Worm (Caenorhabditis elegans) whole organism, L3 larva: Measurements from ENCODE around the gene blos-2.

Source experiments
- ZK546.5 ChIP-seq: sonication (generic microtip); optimal IDR thresholded peaks from 2 replicates; lab custom pipeline; 2017; ENCODE audit warnings: missing biosample characterization, missing genetic modification characterization
- ceh-16 ChIP-seq: sonication (generic microtip); optimal IDR thresholded peaks from 2 replicates; lab custom pipeline; 2017; ENCODE audit warnings: missing biosample characterization, missing genetic modification characterization
- ceh-28 ChIP-seq: fragments of 150-350 bp; optimal IDR thresholded peaks from 2 replicates; lab custom pipeline; 2014; ENCODE audit warnings: missing biosample characterization, missing genetic modification reagents, missing genetic modification characterization
- ceh-9 ChIP-seq: sonication (generic microtip); optimal IDR thresholded peaks from 2 replicates; lab custom pipeline; 2018; ENCODE audit warnings: missing biosample characterization, missing genetic modification characterization
- daf-12 ChIP-seq: fragments of 150-350 bp; optimal IDR thresholded peaks from 2 replicates; lab custom pipeline; 2014; ENCODE audit warnings: missing biosample characterization, missing genetic modification reagents, missing genetic modification characterization
- egl-27 ChIP-seq: sonication (generic microtip); optimal IDR thresholded peaks from 4 replicates; lab custom pipeline; 2017; ENCODE audit warnings: missing biosample characterization, missing genetic modification reagents, missing genetic modification characterization
- egl-5 ChIP-seq: fragments of 150-350 bp; optimal IDR thresholded peaks from 2 replicates; lab custom pipeline; 2017; ENCODE audit warnings: missing biosample characterization, missing genetic modification reagents, missing genetic modification characterization, inconsistent platforms
- elt-1 ChIP-seq: fragments of 150-350 bp; optimal IDR thresholded peaks from 2 replicates; lab custom pipeline; 2014; ENCODE audit warnings: missing biosample characterization, missing genetic modification characterization
- elt-3 ChIP-seq, 3 experiments: fragments of 150-350 bp in 1 of 3; sonication (generic microtip) in 2 of 3; optimal IDR thresholded peaks; 2 replicates in 2 of 3; 4 replicates in 1 of 3; lab custom pipeline; 2014 to 2017; ENCODE audit warnings: missing biosample characterization in 3 of 3, missing genetic modification characterization in 3 of 3
- fkh-10 ChIP-seq: sonication (generic microtip); optimal IDR thresholded peaks from 2 replicates; lab custom pipeline; 2017; ENCODE audit warnings: missing biosample characterization, missing genetic modification reagents, missing genetic modification characterization
- fkh-2 ChIP-seq: fragments of 150-350 bp; optimal IDR thresholded peaks from 2 replicates; lab custom pipeline; 2014; ENCODE audit warnings: missing biosample characterization, missing genetic modification reagents, missing genetic modification characterization
- fos-1 ChIP-seq: fragments of 150-350 bp; optimal IDR thresholded peaks from 2 replicates; lab custom pipeline; 2014; ENCODE audit warnings: missing biosample characterization, missing genetic modification characterization
- hmg-11 ChIP-seq: sonication (generic microtip); optimal IDR thresholded peaks from 2 replicates; lab custom pipeline; 2016; ENCODE audit warnings: missing genetic modification characterization, missing compliant biosample characterization
- lin-15B ChIP-seq: fragments of 150-350 bp; optimal IDR thresholded peaks from 2 replicates; lab custom pipeline; 2014; ENCODE audit warnings: missing biosample characterization, missing genetic modification characterization
- lin-39 ChIP-seq: fragments of 150-350 bp; optimal IDR thresholded peaks from 2 replicates; lab custom pipeline; 2018; ENCODE audit warnings: missing biosample characterization, missing genetic modification reagents, missing genetic modification characterization
- lsy-12 ChIP-seq: sonication (generic microtip); optimal IDR thresholded peaks from 2 replicates; lab custom pipeline; 2016; ENCODE audit warnings: mild to moderate bottlenecking, missing genetic modification characterization, missing compliant biosample characterization
- mdl-1 ChIP-seq: fragments of 150-350 bp; optimal IDR thresholded peaks from 2 replicates; lab custom pipeline; 2014; ENCODE audit warnings: missing biosample characterization, missing genetic modification characterization
- mml-1 ChIP-seq: fragments of 150-350 bp; sonication (generic microtip); optimal IDR thresholded peaks from 3 replicates; lab custom pipeline; 2014; ENCODE audit warnings: missing biosample characterization, missing genetic modification characterization
- nfya-1 ChIP-seq: sonication (generic microtip); optimal IDR thresholded peaks from 2 replicates; lab custom pipeline; 2017; ENCODE audit warnings: missing genetic modification characterization, mild to moderate bottlenecking, missing compliant biosample characterization, antibody characterized with exemption, moderate library complexity; ENCODE audit not compliant: insufficient read depth
- nhr-11 ChIP-seq: fragments of 150-350 bp; optimal IDR thresholded peaks from 2 replicates; lab custom pipeline; 2014; ENCODE audit warnings: missing biosample characterization, missing genetic modification characterization
- nhr-12 ChIP-seq: fragments of 150-350 bp; optimal IDR thresholded peaks from 2 replicates; lab custom pipeline; 2014; ENCODE audit warnings: missing biosample characterization, missing genetic modification characterization
- nhr-23 ChIP-seq: fragments of 150-350 bp; optimal IDR thresholded peaks from 2 replicates; lab custom pipeline; 2014; ENCODE audit warnings: missing biosample characterization, missing genetic modification reagents, missing genetic modification characterization
- nhr-237 ChIP-seq: fragments of 150-350 bp; optimal IDR thresholded peaks from 2 replicates; lab custom pipeline; 2014; ENCODE audit warnings: missing biosample characterization, missing genetic modification characterization
- nhr-25 ChIP-seq: sonication (generic microtip); optimal IDR thresholded peaks from 2 replicates; lab custom pipeline; 2017; ENCODE audit warnings: missing biosample characterization, missing genetic modification characterization
- nhr-67 ChIP-seq: fragments of 150-350 bp; optimal IDR thresholded peaks from 2 replicates; lab custom pipeline; 2014; ENCODE audit warnings: missing biosample characterization, missing genetic modification characterization
- nhr-76 ChIP-seq: fragments of 150-350 bp; sonication (generic microtip); optimal IDR thresholded peaks from 5 replicates; lab custom pipeline; 2014; ENCODE audit warnings: missing biosample characterization, missing genetic modification characterization
- nhr-77 ChIP-seq: fragments of 150-350 bp; optimal IDR thresholded peaks from 2 replicates; lab custom pipeline; 2014; ENCODE audit warnings: missing biosample characterization, missing genetic modification characterization
- pha-4 ChIP-seq: fragments of 150-350 bp; optimal IDR thresholded peaks from 2 replicates; lab custom pipeline; 2014; ENCODE audit warnings: missing biosample characterization, missing genetic modification reagents, missing genetic modification characterization
- pqm-1 ChIP-seq: fragments of 150-350 bp; optimal IDR thresholded peaks from 2 replicates; lab custom pipeline; 2017; ENCODE audit warnings: missing biosample characterization, missing genetic modification characterization, inconsistent platforms
- skn-1 ChIP-seq: fragments of 150-350 bp; optimal IDR thresholded peaks from 2 replicates; lab custom pipeline; 2014; ENCODE audit warnings: missing biosample characterization, missing genetic modification characterization
- snpc-4 ChIP-seq: fragments of 150-350 bp; optimal IDR thresholded peaks from 2 replicates; lab custom pipeline; 2014; ENCODE audit warnings: missing biosample characterization, missing genetic modification characterization
- unc-39 ChIP-seq: sonication (generic microtip); optimal IDR thresholded peaks from 4 replicates; lab custom pipeline; 2017; ENCODE audit warnings: missing biosample characterization, missing genetic modification characterization
- zag-1 ChIP-seq: fragments of 150-350 bp; optimal IDR thresholded peaks from 2 replicates; lab custom pipeline; 2014; ENCODE audit warnings: missing biosample characterization, missing genetic modification characterization
- ztf-11 ChIP-seq: fragments of 150-350 bp; optimal IDR thresholded peaks from 2 replicates; lab custom pipeline; 2014; ENCODE audit warnings: missing biosample characterization, missing genetic modification characterization

Gene blos-2

DNA sequence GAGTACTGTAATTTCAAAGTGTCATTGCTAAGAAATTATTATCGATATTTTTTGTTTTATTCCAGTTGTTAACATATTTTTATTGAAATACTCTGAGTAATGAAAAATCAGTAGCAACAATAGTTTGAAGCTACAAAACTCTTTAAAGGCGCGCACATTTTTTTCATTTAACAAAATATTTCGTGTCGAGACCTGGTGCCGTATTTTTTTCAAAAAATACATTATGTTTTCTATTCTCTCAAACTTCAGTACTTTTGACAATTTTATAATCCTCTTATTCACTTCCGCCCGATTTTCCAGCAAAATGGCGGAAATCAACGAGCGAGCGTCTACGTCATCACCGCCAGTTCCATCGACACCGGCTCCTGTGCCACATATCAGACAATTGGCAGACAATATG lies at the start of gene blos-2:
Gene blos-2, plus strand, starts transcription at position 301 of the 400 bp plus-strand sequence.
- no peak for TF ChIP-seq ceh-9
- no peak for TF ChIP-seq pha-4 (tag; lab: Kevin White, UChicago)
- TF ChIP-seq skn-1 (tag; lab: Kevin White, UChicago) = no peak
- TF ChIP-seq ceh-28 (tag; lab: Kevin White, UChicago) = no peak
- no peak for TF ChIP-seq fos-1
- no peak for TF ChIP-seq pqm-1 (tag; lab: Kevin White, UChicago)
- TF ChIP-seq ceh-16 (tag; lab: Kevin White, UChicago) = no peak
- TF ChIP-seq lin-39 (tag; lab: Kevin White, UChicago) = no peak
- TF ChIP-seq nhr-23 (tag; lab: Kevin White, UChicago) = no peak
- TF ChIP-seq zag-1 (tag; lab: Kevin White, UChicago) = no peak
- no peak for TF ChIP-seq nhr-67
- no peak for TF ChIP-seq elt-1
- TF ChIP-seq nhr-25 (tag; lab: Kevin White, UChicago) = no peak
- no peak for TF ChIP-seq lin-15B (tag; lab: Kevin White, UChicago)
- TF ChIP-seq nfya-1 (tag; lab: Kevin White, UChicago) = no peak
- TF ChIP-seq nhr-12 (tag; lab: Kevin White, UChicago) = no peak
- TF ChIP-seq fkh-10 (GFP tag; lab: Kevin White, UChicago) = no peak
- TF ChIP-seq, all 47 proteins: peak for 0

DNA sequence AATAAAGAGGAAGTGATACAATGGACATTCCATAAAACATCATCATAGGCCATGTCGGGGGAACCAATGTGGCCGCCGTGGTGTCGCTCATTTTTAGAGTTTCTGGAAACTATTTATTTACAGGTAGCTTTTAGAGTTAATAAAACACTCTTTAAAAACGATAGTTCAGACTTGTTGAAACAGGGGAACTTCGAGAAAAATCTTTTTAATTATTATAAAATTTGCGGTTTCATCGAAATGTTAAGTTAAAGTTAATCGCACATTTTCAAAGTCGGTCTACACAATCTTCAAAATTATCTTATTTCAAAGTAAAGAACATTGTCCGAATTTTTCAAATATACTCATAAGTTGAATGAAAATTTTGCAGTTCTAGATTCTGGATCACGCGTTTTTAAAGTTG lies 49.7 kb upstream of the blos-2 start, which contains the start of gene ops-1:
Gene ops-1, minus strand, starts transcription at position 101 of the 400 bp plus-strand sequence.
- TF ChIP-seq hmg-11 (tag; lab: Kevin White, UChicago) = no peak
- TF ChIP-seq nhr-67 = no peak
- TF ChIP-seq nhr-77 (tag; lab: Kevin White, UChicago) = no peak
- TF ChIP-seq lin-39 (tag; lab: Kevin White, UChicago) = no peak
- no peak for TF ChIP-seq egl-5
- no peak for TF ChIP-seq nhr-237
- TF ChIP-seq ZK546.5 (tag; lab: Kevin White, UChicago) = no peak
- TF ChIP-seq nhr-76 (tag; lab: Kevin White, UChicago) = no peak
- no peak for TF ChIP-seq lin-15B (tag; lab: Kevin White, UChicago)
- no peak for TF ChIP-seq nhr-11
- no peak for TF ChIP-seq pqm-1 (tag; lab: Kevin White, UChicago)
- no peak for TF ChIP-seq nfya-1 (tag; lab: Kevin White, UChicago)
- TF ChIP-seq mml-1 (tag; lab: Kevin White, UChicago) = no peak
- no peak for TF ChIP-seq unc-39 (tag; lab: Kevin White, UChicago)
- TF ChIP-seq fkh-2 (tag; lab: Kevin White, UChicago) = no peak

DNA sequence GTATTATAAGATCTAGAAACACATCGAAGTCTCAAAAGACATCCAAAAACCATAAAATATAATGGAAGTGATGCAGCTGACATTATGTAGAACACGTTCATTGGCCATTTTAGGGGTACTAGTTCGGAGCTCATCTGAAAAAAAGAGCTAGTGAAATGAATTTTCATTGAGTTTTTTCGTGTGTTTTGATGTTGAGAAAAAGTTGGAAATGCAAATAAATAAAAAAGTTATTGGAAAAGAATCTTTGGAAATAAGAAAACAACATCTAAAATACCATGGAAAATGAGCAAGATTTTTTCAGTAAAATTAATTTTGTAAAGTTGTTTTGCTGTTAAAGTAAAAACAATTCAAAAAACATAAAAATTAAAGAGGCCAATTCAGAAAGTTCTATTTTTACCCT lies 43.3 kb upstream of the blos-2 start, which contains the start of gene srv-24:
Gene srv-24, minus strand, starts transcription at position 101 of the 400 bp plus-strand sequence.
- TF ChIP-seq pqm-1 (tag; lab: Kevin White, UChicago) (no peak), egl-5 (no peak)

DNA sequence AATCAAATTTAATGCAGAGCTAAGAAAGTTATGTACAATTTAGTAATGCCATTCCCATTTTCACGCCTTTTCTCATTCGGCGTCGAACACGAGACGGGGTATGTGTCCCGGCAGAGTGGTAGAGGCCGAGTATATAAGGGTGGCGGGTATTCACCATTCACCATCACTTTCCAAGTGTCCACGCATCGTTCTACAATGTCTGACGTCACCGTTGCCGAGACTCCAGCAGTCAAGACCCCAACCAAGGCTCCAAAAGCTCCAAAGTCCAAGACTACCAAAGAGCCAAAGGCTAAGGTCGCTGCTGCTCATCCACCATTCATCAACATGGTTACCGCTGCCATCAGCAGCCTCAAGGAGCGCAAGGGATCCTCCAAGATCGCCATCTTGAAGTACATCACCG lies 39.9 kb upstream of the blos-2 start, which contains the start of gene hil-2:
Gene hil-2, plus strand, starts transcription at position 160 of the 400 bp plus-strand sequence.
- TF ChIP-seq nhr-67 (no peak), unc-39 (tag; lab: Kevin White, UChicago) (no peak), lin-39 (tag; lab: Kevin White, UChicago) (peak; percentile 23)

DNA sequence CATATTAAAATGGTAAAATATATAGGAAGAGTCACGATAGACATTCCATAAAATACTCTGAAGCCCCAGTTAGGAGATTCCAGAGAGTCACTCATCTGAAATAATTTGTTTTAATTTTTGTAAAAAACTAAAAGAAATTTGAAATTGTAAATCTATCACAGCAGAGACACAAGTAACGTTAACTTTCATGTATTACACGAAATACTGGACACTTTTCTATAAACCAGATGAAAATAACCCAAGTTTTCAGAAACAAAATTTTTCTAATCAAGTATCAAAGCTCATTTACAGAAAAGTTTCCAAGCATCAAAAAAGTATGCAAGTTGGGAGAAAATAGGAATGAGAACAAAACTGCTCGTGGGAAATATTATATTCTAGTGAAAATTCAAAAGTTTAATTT lies 35.8 kb upstream of the blos-2 start, which contains the start of gene srv-27:
Gene srv-27, minus strand, starts transcription at position 101 of the 400 bp plus-strand sequence.
- TF ChIP-seq daf-12 = no peak
- no peak for TF ChIP-seq snpc-4

DNA sequence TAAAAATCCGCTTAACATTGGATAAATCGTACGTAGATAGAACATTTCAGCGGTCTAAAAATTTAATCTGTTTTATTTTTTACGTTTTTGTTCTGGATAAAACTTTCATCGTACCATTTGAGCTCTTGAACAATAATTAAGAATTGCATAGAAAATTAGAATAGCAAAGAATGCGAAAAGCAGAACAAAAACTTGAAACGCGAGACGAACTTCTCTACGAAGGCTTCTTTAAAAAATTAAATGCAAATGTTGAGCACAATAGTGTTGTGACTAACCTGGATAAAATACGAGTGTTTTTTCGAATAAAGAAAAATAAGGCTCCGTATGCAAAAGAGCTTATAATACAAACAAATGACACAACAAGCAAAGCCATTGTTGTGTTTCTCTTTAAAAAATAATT lies 34.5 kb upstream of the blos-2 start:
- TF ChIP-seq mdl-1 (tag; lab: Kevin White, UChicago) (no peak), ceh-16 (tag; lab: Kevin White, UChicago) (no peak), lin-15B (tag; lab: Kevin White, UChicago) (no peak), pha-4 (tag; lab: Kevin White, UChicago) (no peak), elt-3 (tag; optimal IDR thresholded peaks at IDR 0.05; lab: Kevin White, UChicago) (no peak), egl-27 (tag; lab: Kevin White, UChicago) (no peak), hmg-11 (tag; lab: Kevin White, UChicago) (no peak), ztf-11 (tag; lab: Kevin White, UChicago) (no peak), lsy-12 (no peak), snpc-4 (no peak), nhr-23 (tag; lab: Kevin White, UChicago) (no peak), nhr-237 (no peak), zag-1 (tag; lab: Kevin White, UChicago) (no peak), skn-1 (tag; lab: Kevin White, UChicago) (no peak), fkh-2 (tag; lab: Kevin White, UChicago) (no peak)
